Fruit fly (Drosophila melanogaster) whole organism: Measurements from ENCODE around the gene CG6885.

Experiments used
- CG8478 ChIP-seq: fragments of >200 bp; optimal IDR thresholded peaks from 2 replicates; lab custom pipeline; 2018; ENCODE audit warnings: inconsistent platforms
- Dll ChIP-seq: fragments of >200 bp; optimal IDR thresholded peaks from 2 replicates; lab custom pipeline; 2017
- EcR ChIP-seq, 2 experiments: fragments of >200 bp; optimal IDR thresholded peaks; 2 replicates each; lab custom pipeline; 2017; ENCODE audit warnings: missing biosample characterization in 2 of 2, missing genetic modification characterization in 2 of 2, missing genetic modification reagents in 2 of 2
- pan ChIP-seq: fragments of >200 bp; optimal IDR thresholded peaks from 2 replicates; lab custom pipeline; 2017
- psq ChIP-seq: fragments of >200 bp; optimal IDR thresholded peaks from 2 replicates; lab custom pipeline; 2017
- usp ChIP-seq: fragments of >200 bp; optimal IDR thresholded peaks from 2 replicates; lab custom pipeline; 2017; ENCODE audit warnings: missing biosample characterization, missing genetic modification characterization, mixed read lengths

- no peak for TF ChIP-seq psq (lab: Kevin White, UChicago)
- no peak for TF ChIP-seq pan (lab: Kevin White, UChicago)
- no peak for TF ChIP-seq CG8478 (lab: Kevin White, UChicago)
- TF ChIP-seq Dll (lab: Kevin White, UChicago), result no peak
- no peak for TF ChIP-seq EcR (GFP tag; optimal IDR thresholded peaks at IDR 0.05; lab: Kevin White, UChicago)
- TF ChIP-seq usp, result no peak
Measured at dm6 chr3L:18742935-18743466, 1.3 kb upstream of the CG6885 start.
